Fruit fly (Drosophila melanogaster): ENCODE results near the gene CG13999.

The CG13999 gene

DNA sequence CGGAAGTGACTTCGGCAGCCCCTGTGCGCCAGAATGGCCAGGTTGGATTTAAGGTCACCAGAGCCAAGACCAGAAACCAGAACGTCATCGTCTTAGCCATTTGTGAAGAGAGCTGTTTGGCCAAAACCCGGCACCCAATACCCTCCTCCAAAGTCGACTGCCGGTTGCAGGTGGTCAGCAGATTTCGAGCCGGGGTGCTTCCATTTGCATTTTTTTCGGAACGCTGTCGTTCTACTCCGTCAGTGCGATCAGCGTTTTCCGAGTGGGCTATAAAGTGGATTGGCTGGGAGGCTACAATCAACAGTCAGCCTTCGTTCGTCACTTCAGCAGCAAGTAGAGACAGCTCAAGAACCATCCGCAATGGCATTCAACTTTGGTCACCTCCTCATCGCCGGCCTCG, 440 bp upstream of the CG13999 start, which contains the start of the genes CG13998 and Vm26Ab:
CG13998 (minus strand) TSS at position 114 of the 400 bp plus-strand sequence.
Vm26Ab (plus strand) TSS at position 299 of the 400 bp plus-strand sequence.
- no peak for TF ChIP-seq Dll (optimal IDR thresholded peaks at IDR 0.05)
- no peak for TF ChIP-seq EcR (GFP tag; optimal IDR thresholded peaks at IDR 0.05)
- TF ChIP-seq psq (optimal IDR thresholded peaks at IDR 0.05): no peak
- TF ChIP-seq usp (GFP tag; optimal IDR thresholded peaks at IDR 0.05): no peak
- TF ChIP-seq pan (optimal IDR thresholded peaks at IDR 0.05): no peak
- TF ChIP-seq CG8478 (optimal IDR thresholded peaks at IDR 0.05): no peak

dm6 chr2L:5948775-5949526, 7.3 kb downstream of the CG13999 start, which contains the start of gene CG9044:
Gene CG9044, plus strand, starts transcription at chr2L:5949450.
- TF ChIP-seq Dll (optimal IDR thresholded peaks at IDR 0.05): no peak

DNA sequence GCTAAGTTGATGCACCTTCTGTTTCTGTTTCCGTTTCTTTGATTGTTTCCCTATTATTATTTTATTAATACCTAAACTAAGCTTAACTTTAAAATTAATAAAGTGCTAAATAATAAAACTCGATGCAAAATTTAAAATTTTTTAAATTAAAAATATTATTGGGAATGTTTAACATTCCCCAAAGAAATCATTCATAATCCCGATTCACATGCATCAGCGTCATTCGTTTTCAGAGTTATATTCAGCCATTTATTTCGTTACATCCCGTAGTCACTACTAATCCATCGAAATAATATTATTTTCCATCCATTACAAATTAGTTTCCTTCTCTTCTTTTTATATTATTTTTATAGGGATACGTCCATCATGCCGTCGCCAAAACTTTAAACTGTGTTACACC, 8.8 kb downstream of the CG13999 start:
- TF ChIP-seq psq (optimal IDR thresholded peaks at IDR 0.05): no peak

- no peak for TF ChIP-seq psq (optimal IDR thresholded peaks at IDR 0.05)
- TF ChIP-seq pan (optimal IDR thresholded peaks at IDR 0.05): no peak
- no peak for TF ChIP-seq EcR (GFP tag; optimal IDR thresholded peaks at IDR 0.05)
- TF ChIP-seq CG8478 (optimal IDR thresholded peaks at IDR 0.05): no peak
- TF ChIP-seq Dll (optimal IDR thresholded peaks at IDR 0.05): no peak
- no peak for TF ChIP-seq usp (GFP tag; optimal IDR thresholded peaks at IDR 0.05)
These were observed 9.5 kb downstream of the CG13999 start for dm6 chr2L:5946728-5947127.

DNA sequence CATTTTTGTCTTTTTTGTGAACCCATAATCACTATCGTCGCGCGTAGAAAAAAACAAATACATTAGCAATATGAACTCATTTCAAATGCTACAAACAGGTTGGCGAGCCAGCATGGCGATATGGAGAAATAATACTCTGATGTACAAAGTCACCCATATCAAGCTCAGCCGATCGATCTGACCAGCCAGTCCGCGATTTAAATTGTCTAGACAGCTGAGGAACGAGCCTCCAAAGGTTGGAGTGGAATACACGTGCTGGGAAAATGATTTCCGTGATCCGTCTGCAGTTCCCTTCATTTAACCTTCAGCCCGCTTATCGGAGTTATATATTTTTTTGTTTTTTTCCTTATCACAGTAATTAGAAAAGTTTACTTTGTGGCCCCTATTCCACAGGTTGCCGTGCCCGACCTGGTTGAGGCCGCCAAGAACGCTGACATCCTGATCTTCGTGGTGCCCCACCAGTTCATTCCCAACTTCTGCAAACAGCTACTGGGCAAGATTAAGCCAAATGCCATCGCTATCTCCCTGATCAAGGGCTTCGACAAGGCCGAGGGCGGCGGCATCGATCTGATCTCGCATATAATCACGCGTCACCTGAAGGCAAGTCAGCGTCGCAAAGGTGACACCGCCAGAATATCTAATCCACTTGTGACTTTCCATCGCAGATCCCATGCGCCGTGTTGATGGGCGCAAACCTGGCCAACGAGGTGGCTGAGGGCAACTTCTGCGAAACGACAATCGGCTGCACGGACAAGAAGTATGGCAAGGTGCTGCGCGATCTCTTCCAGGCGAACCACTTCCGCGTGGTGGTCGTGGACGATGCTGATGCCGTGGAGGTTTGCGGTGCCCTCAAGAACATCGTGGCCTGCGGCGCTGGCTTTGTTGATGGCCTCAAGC, 10.4 kb downstream of the CG13999 start:
- TF ChIP-seq EcR (GFP tag; optimal IDR thresholded peaks at IDR 0.05): no peak
- TF ChIP-seq usp (GFP tag; optimal IDR thresholded peaks at IDR 0.05): no peak
- TF ChIP-seq Dll (optimal IDR thresholded peaks at IDR 0.05): no peak
- no peak for TF ChIP-seq psq (optimal IDR thresholded peaks at IDR 0.05)
- TF ChIP-seq pan (optimal IDR thresholded peaks at IDR 0.05): no peak
- no peak for TF ChIP-seq CG8478 (optimal IDR thresholded peaks at IDR 0.05)

DNA sequence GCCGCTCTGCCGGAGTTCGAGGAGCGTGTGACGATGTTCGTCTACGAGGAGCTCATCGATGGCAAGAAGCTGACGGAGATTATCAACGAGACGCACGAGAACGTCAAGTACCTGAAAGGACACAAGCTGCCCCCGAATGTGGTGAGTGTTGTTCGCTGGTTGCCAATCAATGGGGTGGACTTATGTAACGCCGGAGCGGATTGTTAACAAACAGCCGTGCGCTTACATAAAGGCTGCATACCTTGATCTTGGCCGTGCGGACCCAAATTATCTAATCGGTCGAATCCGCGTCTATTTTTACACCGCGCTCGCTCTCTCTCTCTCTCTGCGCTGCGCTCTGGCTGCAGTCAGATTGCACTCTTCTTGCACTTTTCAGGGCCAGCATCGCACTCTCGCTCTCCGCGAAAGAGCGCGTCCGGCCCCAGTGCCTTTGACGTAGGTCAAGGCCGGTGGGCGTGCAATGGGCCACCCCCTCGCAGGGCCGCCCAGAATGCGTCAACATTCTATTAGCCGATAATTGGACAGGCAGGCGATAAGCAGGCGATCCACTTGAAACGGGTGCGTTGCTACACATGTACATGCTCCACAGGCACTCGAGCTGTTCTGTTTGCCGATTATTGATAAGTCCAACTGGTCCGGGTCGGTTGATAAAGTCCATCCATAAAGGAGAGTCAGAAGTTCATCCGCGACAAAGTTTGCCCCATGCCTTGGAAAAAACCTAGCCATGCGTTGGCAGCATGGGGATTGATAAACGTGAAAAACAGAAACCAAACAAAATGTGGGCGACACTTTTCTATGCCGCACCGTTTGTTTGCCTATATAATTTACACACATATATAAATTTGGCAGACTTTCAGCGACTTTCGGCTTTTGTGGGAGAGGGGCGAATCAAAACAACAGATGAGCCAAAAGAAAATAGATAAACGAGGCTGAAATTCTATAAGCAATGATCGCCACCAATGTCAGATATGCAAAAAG, 11.7 kb downstream of the CG13999 start:
- TF ChIP-seq psq (optimal IDR thresholded peaks at IDR 0.05) (no peak), Dll (optimal IDR thresholded peaks at IDR 0.05) (no peak), pan (optimal IDR thresholded peaks at IDR 0.05) (no peak), usp (GFP tag; optimal IDR thresholded peaks at IDR 0.05) (no peak), EcR (GFP tag; optimal IDR thresholded peaks at IDR 0.05) (no peak), CG8478 (optimal IDR thresholded peaks at IDR 0.05) (no peak)

DNA sequence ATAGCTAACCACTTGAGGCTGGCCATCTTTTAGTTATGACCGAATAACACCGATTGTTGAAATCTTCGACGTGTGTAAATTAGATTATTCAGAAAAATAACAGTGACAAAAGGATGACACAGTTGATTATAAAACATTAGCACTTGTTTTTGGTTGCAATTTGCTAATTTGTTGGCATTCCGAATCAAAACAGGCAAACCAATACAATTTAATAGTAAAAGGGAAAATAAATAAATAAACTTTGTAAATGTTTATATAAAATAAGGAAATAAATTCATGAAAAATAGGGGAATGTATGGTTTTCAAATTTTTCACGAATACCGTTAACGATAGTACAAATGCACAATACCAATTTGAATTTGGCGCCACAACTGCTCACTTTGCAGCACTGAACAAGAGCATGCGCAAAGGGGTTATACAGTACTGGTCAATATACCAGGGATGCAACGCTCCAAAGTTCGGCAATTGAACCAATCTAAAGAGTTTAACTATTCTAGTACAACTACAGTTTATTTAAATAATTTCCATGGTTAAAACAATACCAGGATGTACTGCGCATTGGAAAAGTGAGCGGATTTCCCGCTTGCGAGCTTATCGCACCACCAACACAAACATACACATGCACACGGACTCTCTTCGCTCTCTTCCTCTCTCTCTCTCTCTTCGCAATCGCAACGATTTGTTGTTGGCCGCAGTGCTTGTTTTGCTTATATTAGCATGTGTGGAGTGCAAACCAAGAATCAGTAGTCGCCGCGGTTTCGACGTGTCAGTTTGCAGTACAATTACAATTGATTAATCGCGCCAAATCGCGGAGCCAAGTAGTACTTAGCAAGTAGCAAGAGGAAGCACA, 12.8 kb downstream of the CG13999 start, which contains the start of the genes Sfp26Ad and Gpdh1:
Sfp26Ad (minus strand) TSS at position 76 of the 850 bp plus-strand sequence.
Gpdh1 (plus strand) TSS at position 415 of the 850 bp plus-strand sequence.
- peak; percentile 84 for TF ChIP-seq Dll (optimal IDR thresholded peaks at IDR 0.05)
- TF ChIP-seq psq (optimal IDR thresholded peaks at IDR 0.05): no peak

- TF ChIP-seq pan (optimal IDR thresholded peaks at IDR 0.05) (no peak), EcR (GFP tag; optimal IDR thresholded peaks at IDR 0.05) (no peak), CG8478 (optimal IDR thresholded peaks at IDR 0.05) (no peak), Dll (optimal IDR thresholded peaks at IDR 0.05) (no peak), psq (optimal IDR thresholded peaks at IDR 0.05) (no peak), usp (GFP tag; optimal IDR thresholded peaks at IDR 0.05) (no peak)
These were observed 28.9 kb downstream of the CG13999 start for dm6 chr2L:5927363-5927762.

DNA sequence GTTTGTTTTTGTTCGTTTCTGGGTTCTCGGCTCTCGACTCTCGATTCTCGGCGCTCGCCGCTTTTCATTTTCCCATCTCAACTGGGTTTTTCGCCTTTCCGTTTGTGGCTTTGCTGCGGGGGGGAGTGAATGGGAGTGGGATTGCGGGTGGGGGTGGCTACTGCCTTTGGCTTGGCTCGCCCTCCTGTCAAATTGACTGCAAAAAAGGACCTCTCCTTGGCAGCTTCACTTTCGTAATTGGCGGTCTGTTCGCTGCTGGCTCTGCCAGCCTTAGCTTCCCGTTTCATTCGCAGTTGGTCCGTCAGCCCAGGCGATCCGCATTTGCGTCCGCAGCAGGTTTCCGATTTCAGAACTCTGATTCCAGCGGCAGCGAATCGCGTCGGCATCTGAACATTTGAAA, 30.6 kb downstream of the CG13999 start, which contains the start of gene dsf:
dsf (plus strand) TSS at position 301 of the 400 bp plus-strand sequence.
- TF ChIP-seq psq (optimal IDR thresholded peaks at IDR 0.05) (no peak), Dll (optimal IDR thresholded peaks at IDR 0.05) (no peak), pan (optimal IDR thresholded peaks at IDR 0.05) (no peak), EcR (GFP tag; optimal IDR thresholded peaks at IDR 0.05) (no peak), CG8478 (optimal IDR thresholded peaks at IDR 0.05) (no peak), usp (GFP tag; optimal IDR thresholded peaks at IDR 0.05) (no peak)

dm6 chr2L:5925164-5925563, 31.1 kb downstream of the CG13999 start:
- no peak for TF ChIP-seq usp (GFP tag; optimal IDR thresholded peaks at IDR 0.05)
- TF ChIP-seq CG8478 (optimal IDR thresholded peaks at IDR 0.05): no peak

dm6 chr2L:5923603-5924138, 32.6 kb downstream of the CG13999 start, which contains the start of gene CG9016:
Gene CG9016, minus strand, starts transcription at chr2L:5923653.
- no peak for TF ChIP-seq Dll (optimal IDR thresholded peaks at IDR 0.05)
- TF ChIP-seq EcR (GFP tag; optimal IDR thresholded peaks at IDR 0.05): no peak
- no peak for TF ChIP-seq usp (GFP tag; optimal IDR thresholded peaks at IDR 0.05)
- TF ChIP-seq pan (optimal IDR thresholded peaks at IDR 0.05): no peak
- no peak for TF ChIP-seq CG8478 (optimal IDR thresholded peaks at IDR 0.05)
- no peak for TF ChIP-seq psq (optimal IDR thresholded peaks at IDR 0.05)
